Worm (Caenorhabditis elegans) whole organism, L1 larva: Measurements from ENCODE around the gene F53B3.3.

Experiments used
- ceh-63 ChIP-seq: fragments of 200-800 bp; sonication (Bioruptor generic); optimal IDR thresholded peaks from 2 replicates; lab custom pipeline; 2018; ENCODE audit warnings: mild to moderate bottlenecking, missing genetic modification characterization, missing compliant biosample characterization
- ceh-8 ChIP-seq: fragments of 200-800 bp; sonication (Bioruptor generic); optimal IDR thresholded peaks from 2 replicates; lab custom pipeline; 2018; ENCODE audit warnings: mild to moderate bottlenecking, missing genetic modification characterization, moderate library complexity, missing compliant biosample characterization
- elt-2 ChIP-seq: sonication (generic microtip); optimal IDR thresholded peaks from 2 replicates; lab custom pipeline; 2016; ENCODE audit warnings: missing genetic modification characterization, mild to moderate bottlenecking, inconsistent platforms, missing compliant biosample characterization, missing genetic modification reagents
- elt-3 ChIP-seq, 6 experiments: fragments of 150-350 bp in 1 of 6; sonication (generic microtip); optimal IDR thresholded peaks; 2 replicates each; lab custom pipeline; 2017 to 2018; ENCODE audit warnings: missing biosample characterization in 6 of 6, missing genetic modification characterization in 6 of 6, inconsistent platforms in 1 of 6
- lin-35 ChIP-seq, 2 experiments: fragments of 150-350 bp; optimal IDR thresholded peaks; 2 replicates each; lab custom pipeline; 2014; ENCODE audit warnings: missing biosample characterization in 2 of 2, missing genetic modification characterization in 2 of 2, missing genetic modification reagents in 2 of 2
- nhr-77 ChIP-seq: fragments of 150-350 bp; optimal IDR thresholded peaks from 2 replicates; lab custom pipeline; 2014; ENCODE audit warnings: missing biosample characterization, missing genetic modification characterization
- nhr-85 ChIP-seq: sonication (generic microtip); peaks from one replicate; lab custom pipeline; 2016; ENCODE audit warnings: missing genetic modification characterization, inconsistent platforms, missing compliant biosample characterization
- unc-62 ChIP-seq: fragments of 150-350 bp; optimal IDR thresholded peaks from 2 replicates; lab custom pipeline; 2014; ENCODE audit warnings: missing biosample characterization, missing genetic modification reagents, missing genetic modification characterization
- unc-98 ChIP-seq: fragments of 200-800 bp; sonication (Bioruptor generic); IDR thresholded peaks from 2 replicates; pipeline ENCODE4 v1.3.6; 2022; ENCODE audit warnings: missing genetic modification characterization, missing compliant biosample characterization
- zag-1 ChIP-seq: fragments of 150-350 bp; optimal IDR thresholded peaks from 2 replicates; lab custom pipeline; 2014; ENCODE audit warnings: missing biosample characterization, missing genetic modification characterization
- zip-4 ChIP-seq: fragments of 200-800 bp; sonication (Bioruptor generic); optimal IDR thresholded peaks from 2 replicates; lab custom pipeline; 2018; ENCODE audit warnings: mild to moderate bottlenecking, missing genetic modification characterization, moderate library complexity, missing compliant biosample characterization

ce11 chrX:2858380-2858779, 12.6 kb downstream of the F53B3.3 start:
- no peak for TF ChIP-seq elt-2 (tag; lab: Kevin White, UChicago)
- TF ChIP-seq zip-4 = no peak
- no peak for TF ChIP-seq ceh-63
- peak in 2 of 6 experiments; percentile 21 to 62 for TF ChIP-seq elt-3 (tag; optimal IDR thresholded peaks at IDR 0.05; lab: Kevin White, UChicago)
- no peak for TF ChIP-seq zag-1 (tag; lab: Kevin White, UChicago)
- peak in 1 of 2 experiments; percentile 57 for TF ChIP-seq lin-35 (GFP tag; optimal IDR thresholded peaks at IDR 0.05; lab: Kevin White, UChicago)
- peak; percentile 90 for TF ChIP-seq nhr-85 (tag; lab: Kevin White, UChicago)
- no peak for TF ChIP-seq unc-98 (GFP tag; lab: Robert Waterston, UW)
- no peak for TF ChIP-seq nhr-77 (tag; lab: Kevin White, UChicago)
- TF ChIP-seq unc-62 (GFP tag; lab: Kevin White, UChicago) = no peak
- TF ChIP-seq ceh-8 = no peak
